Worm (Caenorhabditis elegans): ENCODE measurements around the gene srd-1.

The srd-1 gene

DNA sequence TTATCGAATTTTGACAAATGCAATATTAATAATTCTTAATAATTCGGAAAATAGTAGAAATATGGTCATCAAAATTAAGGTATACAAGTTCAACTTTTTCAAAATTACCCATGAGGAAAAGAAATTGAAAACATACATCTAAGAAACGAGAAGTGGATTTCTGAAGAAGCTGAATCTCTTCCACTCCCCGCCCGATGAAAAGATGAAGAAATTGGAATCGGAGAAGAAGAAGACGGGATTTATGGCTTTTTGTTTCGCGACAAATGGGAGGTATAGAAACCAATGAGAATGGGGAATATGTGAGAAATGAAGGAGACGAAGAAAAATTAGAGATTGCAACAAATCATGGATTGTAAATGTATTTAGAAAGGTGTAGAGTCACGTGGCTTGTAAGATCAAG, 20.5 kb upstream of the srd-1 start:
- TF ChIP-seq madf-3 (GFP tag; IDR thresholded peaks at IDR 0.05): no peak
- no peak for TF ChIP-seq nfya-2 (GFP tag; IDR thresholded peaks at IDR 0.05)
- no peak for TF ChIP-seq nhr-179 (tag; optimal IDR thresholded peaks at IDR 0.05)
- TF ChIP-seq nhr-80 (tag; optimal IDR thresholded peaks at IDR 0.05): no peak
- TF ChIP-seq ceh-79 (tag; optimal IDR thresholded peaks at IDR 0.05): no peak
- no peak for TF ChIP-seq ztf-25 (GFP tag; IDR thresholded peaks at IDR 0.05)
- no peak for TF ChIP-seq him-1 (tag; optimal IDR thresholded peaks at IDR 0.05)
- TF ChIP-seq pha-4 (tag; optimal IDR thresholded peaks at IDR 0.05): no peak
- no peak for TF ChIP-seq dpff-1 (tag; optimal IDR thresholded peaks at IDR 0.05)
- TF ChIP-seq hmg-20 (GFP tag; IDR thresholded peaks at IDR 0.05): no peak
- TF ChIP-seq mcd-1 (GFP tag; IDR thresholded peaks at IDR 0.05): no peak
- no peak for TF ChIP-seq nfya-1 (tag; optimal IDR thresholded peaks at IDR 0.05; ENCODE audit: borderline replicate concordance, insufficient read depth)
- no peak for TF ChIP-seq repo-1 (tag; optimal IDR thresholded peaks at IDR 0.05)
- TF ChIP-seq sptf-2 (GFP tag; optimal IDR thresholded peaks at IDR 0.05): no peak
- TF ChIP-seq hmg-1.2 (GFP tag; IDR thresholded peaks at IDR 0.05): no peak
- no peak for TF ChIP-seq snpc-4 (GFP tag; optimal IDR thresholded peaks at IDR 0.05)
- no peak for TF ChIP-seq snpc-4 (tag; optimal IDR thresholded peaks at IDR 0.05)
- no peak for TF ChIP-seq akir-1 (GFP tag; optimal IDR thresholded peaks at IDR 0.05)
- TF ChIP-seq ztf-26 (tag; optimal IDR thresholded peaks at IDR 0.05): no peak

DNA sequence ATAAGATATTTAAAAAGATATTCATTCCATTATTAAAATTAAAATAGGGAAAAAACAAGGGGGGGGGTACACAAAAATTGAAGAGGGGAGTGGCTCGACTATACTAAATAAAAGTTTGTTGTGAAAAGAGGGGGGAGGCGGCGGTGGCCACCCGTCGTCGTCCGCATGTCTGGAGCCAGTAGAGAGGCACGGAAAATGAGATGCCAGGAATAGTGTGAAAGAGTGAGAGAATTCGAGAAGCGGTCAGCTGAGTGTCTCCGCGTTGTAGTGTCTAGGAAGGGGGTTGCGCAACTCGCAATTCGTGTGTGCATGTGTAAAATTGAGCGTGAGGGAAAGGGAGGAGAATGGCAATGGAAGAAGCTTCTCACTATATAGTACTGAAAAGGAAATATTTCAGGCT, 19.7 kb upstream of the srd-1 start:
- no peak for TF ChIP-seq sdz-38 (tag; optimal IDR thresholded peaks at IDR 0.05)
- TF ChIP-seq pbrm-1 (GFP tag; IDR thresholded peaks at IDR 0.05): no peak
- TF ChIP-seq lin-54 (GFP tag; optimal IDR thresholded peaks at IDR 0.05): no peak
- peak; percentile 55; the same call in 1 of the 2 replicates for TF ChIP-seq zfh-2 (GFP tag; conservative IDR thresholded peaks at IDR 0.05)
- TF ChIP-seq cebp-1 (GFP tag; IDR thresholded peaks at IDR 0.05): no peak
- peak; percentile 24 for TF ChIP-seq cebp-1 (tag; optimal IDR thresholded peaks at IDR 0.05)

DNA sequence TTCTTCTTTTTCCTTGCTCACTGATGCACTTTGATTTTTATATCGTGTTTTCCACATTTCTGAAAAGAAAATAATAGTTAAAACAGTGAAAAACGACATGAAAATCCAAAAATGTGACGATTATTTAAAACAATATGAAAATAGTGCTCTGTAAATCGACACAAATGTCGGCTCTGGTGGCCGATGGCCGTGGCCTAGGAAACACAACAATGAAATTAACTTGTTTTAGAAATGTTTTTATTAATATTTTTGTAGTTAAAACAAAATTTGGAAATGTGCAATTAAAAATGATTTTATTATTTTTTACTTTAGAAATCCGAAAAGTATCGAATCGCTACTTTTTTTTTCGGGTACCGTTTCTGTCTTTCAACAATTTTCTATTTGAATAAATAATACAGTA, 18.2 kb upstream of the srd-1 start, which contains the start of gene arv-1:
arv-1 (minus strand) TSS at position 65 of the 400 bp plus-strand sequence.
- TF ChIP-seq attf-5 (GFP tag; optimal IDR thresholded peaks at IDR 0.05) (peak; percentile 13), gei-17 (GFP tag; optimal IDR thresholded peaks at IDR 0.05) (no peak), mes-4 (tag; optimal IDR thresholded peaks at IDR 0.05) (no peak), B0019.2 (GFP tag; conservative IDR thresholded peaks at IDR 0.05) (peak; percentile 63; the same call in 1 of the 2 replicates), lin-26 (GFP tag; IDR thresholded peaks at IDR 0.05) (no peak), hmg-1.2 (GFP tag; IDR thresholded peaks at IDR 0.05) (peak; percentile 52; the same call in 1 of the 2 replicates), die-1 (tag; optimal IDR thresholded peaks at IDR 0.05) (no peak), madf-8 (GFP tag; conservative IDR thresholded peaks at IDR 0.05) (no peak), K12H6.12 (tag; optimal IDR thresholded peaks at IDR 0.05) (no peak), him-1 (tag; optimal IDR thresholded peaks at IDR 0.05) (peak; percentile 11), let-526 (GFP tag; IDR thresholded peaks at IDR 0.05) (no peak), F33H1.4 (GFP tag; IDR thresholded peaks at IDR 0.05) (no peak), let-607 (tag; optimal IDR thresholded peaks at IDR 0.05) (no peak), F23B12.7 (tag; optimal IDR thresholded peaks at IDR 0.05; ENCODE audit: insufficient read depth) (peak; percentile 9), ZK185.1 (tag; optimal IDR thresholded peaks at IDR 0.05; ENCODE audit: poor library complexity, severe bottlenecking) (peak; percentile 51), ceh-100 (GFP tag; IDR thresholded peaks at IDR 0.05) (peak; percentile 11; the same call in 1 of the 2 replicates), snpc-4 (GFP tag; optimal IDR thresholded peaks at IDR 0.05) (no peak), snpc-4 (tag; optimal IDR thresholded peaks at IDR 0.05) (peak in 1 of 4 experiments; percentile 6), Y56A3A.18 (GFP tag; IDR thresholded peaks at IDR 0.05) (no peak), ztf-22 (GFP tag; optimal IDR thresholded peaks at IDR 0.05) (no peak), ztf-18 (tag; optimal IDR thresholded peaks at IDR 0.05) (peak; percentile 17), F57A8.1 (GFP tag; optimal IDR thresholded peaks at IDR 0.05) (no peak), unc-130 (GFP tag; optimal IDR thresholded peaks at IDR 0.05) (peak; percentile 1), nhr-80 (tag; optimal IDR thresholded peaks at IDR 0.05) (peak; percentile 12), ceh-27 (GFP tag; optimal IDR thresholded peaks at IDR 0.05) (peak; percentile 49), dox-1 (GFP tag; IDR thresholded peaks at IDR 0.05) (peak; percentile 61; the same call in 1 of the 2 replicates)

Measured in whole organism, young adult.